Worm (Caenorhabditis elegans): ENCODE data around the gene mltn-12.

ce11 chrIV:8949078-8950039 lies 43.5 kb upstream of the mltn-12 start:
- TF ChIP-seq him-1 (tag; optimal IDR thresholded peaks at IDR 0.05) (no peak), W03F9.2 (tag; optimal IDR thresholded peaks at IDR 0.05) (peak; percentile 37)
